Fruit fly (Drosophila melanogaster): ENCODE results near the gene Gr93c.

The Gr93c gene

DNA sequence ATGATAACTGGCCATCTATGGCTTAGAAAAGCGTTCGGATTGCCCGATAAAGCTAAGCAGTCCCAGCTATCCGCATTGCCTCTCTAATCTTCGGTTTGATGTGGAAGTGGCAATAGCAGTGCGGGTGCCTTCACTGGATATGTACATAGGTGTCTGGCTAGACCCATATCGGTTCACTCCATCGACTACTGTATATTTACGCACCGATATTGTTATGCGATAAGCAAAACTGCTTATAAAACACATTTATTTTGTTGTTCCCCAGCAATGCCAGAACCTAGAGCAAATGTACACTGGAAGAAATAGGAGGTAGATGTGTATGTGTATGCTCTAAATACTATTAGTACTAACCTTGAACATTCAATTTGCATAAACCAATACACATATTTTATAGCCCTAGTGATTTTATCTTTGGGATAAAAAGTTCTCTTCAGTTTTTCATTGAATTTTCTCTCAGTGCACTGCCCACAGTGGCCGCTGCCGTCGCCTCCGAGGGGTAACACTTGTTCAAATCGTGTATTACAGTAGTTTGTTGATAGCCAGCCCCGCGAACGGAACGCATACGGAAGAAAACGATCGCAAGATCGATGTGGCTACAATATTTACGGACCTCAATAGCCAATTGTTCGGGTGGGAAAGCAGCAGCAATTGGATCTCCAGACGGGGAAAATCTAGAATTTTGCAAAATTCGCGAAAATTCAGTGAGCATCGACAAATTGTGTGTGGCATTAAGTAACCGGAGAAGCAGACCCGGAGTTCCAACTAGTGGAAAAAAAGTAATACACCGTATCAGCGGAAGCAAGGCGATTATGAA, 25.3 kb upstream of the Gr93c start, which contains the start of gene CG31431 (continued):
- TF ChIP-seq gem (tag; optimal IDR thresholded peaks at IDR 0.05) (peak; percentile 98), Sox102F (GFP tag; optimal IDR thresholded peaks at IDR 0.05) (peak; percentile 96), tna (GFP tag; IDR thresholded peaks at IDR 0.05; ENCODE audit: partially characterized antibody) (no peak), CG10147 (GFP tag; optimal IDR thresholded peaks at IDR 0.05) (peak; percentile 95), CG10267 (tag; optimal IDR thresholded peaks at IDR 0.05) (peak; percentile 91), Dbx (GFP tag; IDR thresholded peaks at IDR 0.05) (peak; percentile 98), CG11247 (GFP tag; IDR thresholded peaks at IDR 0.05) (peak; percentile 98), CG11085 (GFP tag; IDR thresholded peaks at IDR 0.05) (peak; percentile 97), Pdp1 (GFP tag; optimal IDR thresholded peaks at IDR 0.05) (peak; percentile 98), D (optimal IDR thresholded peaks at IDR 0.05) (no peak), D (GFP tag; optimal IDR thresholded peaks at IDR 0.05) (peak; percentile 94), sens (GFP tag) (peak; percentile 99), Awh (GFP tag; IDR thresholded peaks at IDR 0.05) (peak; percentile 95), Side (GFP tag; optimal IDR thresholded peaks at IDR 0.05) (peak; percentile 97), CG17361 (GFP tag; IDR thresholded peaks at IDR 0.05) (peak; percentile 97), H2.0 (GFP tag; IDR thresholded peaks at IDR 0.05) (peak; percentile 97), CG15479 (GFP tag; optimal IDR thresholded peaks at IDR 0.05) (peak; percentile 58), CG17612 (GFP tag; IDR thresholded peaks at IDR 0.05) (peak; percentile 93), CG32767 (GFP tag; IDR thresholded peaks at IDR 0.05) (peak; percentile 92), pho (GFP tag; optimal IDR thresholded peaks at IDR 0.05) (peak; percentile 97), scrt (GFP tag; optimal IDR thresholded peaks at IDR 0.05) (peak; percentile 95), CG13123 (GFP tag; optimal IDR thresholded peaks at IDR 0.05) (peak; percentile 94), CG14050 (GFP tag; IDR thresholded peaks at IDR 0.05) (peak; percentile 96), zen (tag; optimal IDR thresholded peaks at IDR 0.05) (peak; percentile 97), Hmr (GFP tag; optimal IDR thresholded peaks at IDR 0.05) (peak; percentile 98), CG12155 (GFP tag; optimal IDR thresholded peaks at IDR 0.05) (peak; percentile 96), CG32532 (GFP tag; IDR thresholded peaks at IDR 0.05) (peak; percentile 99), zf30C (GFP tag; optimal IDR thresholded peaks at IDR 0.05) (peak; percentile 93), Adf1 (GFP tag; IDR thresholded peaks at IDR 0.05) (peak; percentile 86), tll (GFP tag; optimal IDR thresholded peaks at IDR 0.05) (peak in 1 of 2 experiments; percentile 72), CG8281 (tag; optimal IDR thresholded peaks at IDR 0.05) (peak; percentile 84), gce (GFP tag; IDR thresholded peaks at IDR 0.05) (peak; percentile 95), CG2202 (tag; optimal IDR thresholded peaks at IDR 0.05) (peak; percentile 86), HLH4C (GFP tag; IDR thresholded peaks at IDR 0.05; ENCODE audit: partially characterized antibody) (no peak), B-H1 (GFP tag; IDR thresholded peaks at IDR 0.05) (peak; percentile 95), CG2116 (GFP tag; optimal IDR thresholded peaks at IDR 0.05) (peak; percentile 75), CG10654 (GFP tag; optimal IDR thresholded peaks at IDR 0.05) (peak; percentile 97), ash1 (GFP tag; optimal IDR thresholded peaks at IDR 0.05) (peak; percentile 88), MTF-1 (GFP tag; optimal IDR thresholded peaks at IDR 0.05; ENCODE audit: borderline replicate concordance) (peak; percentile 93), CG4282 (GFP tag; optimal IDR thresholded peaks at IDR 0.05) (peak; percentile 92), rib (GFP tag; IDR thresholded peaks at IDR 0.05) (peak; percentile 98), NC2α (GFP tag; optimal IDR thresholded peaks at IDR 0.05) (peak; percentile 93), Mad (GFP tag; optimal IDR thresholded peaks at IDR 0.05) (peak; percentile 94), CG8290 (GFP tag; optimal IDR thresholded peaks at IDR 0.05) (peak; percentile 93), CG8290 (tag; optimal IDR thresholded peaks at IDR 0.05) (peak; percentile 71 to 99), HmgZ (tag; optimal IDR thresholded peaks at IDR 0.05) (peak; percentile 98), CG15269 (tag; optimal IDR thresholded peaks at IDR 0.05) (peak; percentile 98), CG13775 (GFP tag; optimal IDR thresholded peaks at IDR 0.05) (peak; percentile 95), btn (GFP tag; optimal IDR thresholded peaks at IDR 0.05) (peak; percentile 91)

All from whole organism, embryonic.